Worm (Caenorhabditis elegans): ENCODE measurements around the gene T21C9.6.

Gene T21C9.6

ce11 chrV:10589774-10590528 is 8.3 kb downstream of the T21C9.6 start, which contains the start of gene ttr-23 (continued):
- TF ChIP-seq dpl-1 (GFP tag; optimal IDR thresholded peaks at IDR 0.05): no peak
- TF ChIP-seq nhr-11 (tag; optimal IDR thresholded peaks at IDR 0.05): no peak
- no peak for TF ChIP-seq unc-62 (GFP tag; optimal IDR thresholded peaks at IDR 0.05)
- TF ChIP-seq nhr-12 (tag; optimal IDR thresholded peaks at IDR 0.05): no peak
- no peak for TF ChIP-seq unc-98 (GFP tag; IDR thresholded peaks at IDR 0.05)
- no peak for TF ChIP-seq C34B4.2 (tag; optimal IDR thresholded peaks at IDR 0.05)
- TF ChIP-seq unc-86 (tag; optimal IDR thresholded peaks at IDR 0.05): no peak
- TF ChIP-seq ceh-90 (tag; optimal IDR thresholded peaks at IDR 0.05): no peak
- peak; percentile 24 for TF ChIP-seq tlp-1 (tag; optimal IDR thresholded peaks at IDR 0.05)
- TF ChIP-seq C16A3.4 (tag; optimal IDR thresholded peaks at IDR 0.05): no peak
- TF ChIP-seq mdl-1 (tag; optimal IDR thresholded peaks at IDR 0.05): no peak

ce11 chrV:10592479-10592878 is 10.8 kb downstream of the T21C9.6 start, which contains the start of gene T21C9.9:
T21C9.9 (minus strand) TSS chrV:10592579.
- no peak for TF ChIP-seq aly-2 (tag; optimal IDR thresholded peaks at IDR 0.05)
- TF ChIP-seq efl-3 (GFP tag; optimal IDR thresholded peaks at IDR 0.05): no peak
- no peak for TF ChIP-seq mef-2 (tag; optimal IDR thresholded peaks at IDR 0.05)
- TF ChIP-seq nhr-85 (tag): no peak
- no peak for TF ChIP-seq elt-2 (tag; optimal IDR thresholded peaks at IDR 0.05)
- TF ChIP-seq lsy-2 (tag; optimal IDR thresholded peaks at IDR 0.05): no peak
- no peak for TF ChIP-seq tlp-1 (tag; optimal IDR thresholded peaks at IDR 0.05)
- no peak for TF ChIP-seq mdl-1 (tag; optimal IDR thresholded peaks at IDR 0.05)
- no peak for TF ChIP-seq ztf-11 (tag; optimal IDR thresholded peaks at IDR 0.05)

ce11 chrV:10594810-10595209 is 13.1 kb downstream of the T21C9.6 start, which contains the start of gene T21C9.11:
T21C9.11 (minus strand) TSS chrV:10594910.
- TF ChIP-seq mab-9 (GFP tag; IDR thresholded peaks at IDR 0.05): no peak
- TF ChIP-seq pqm-1 (tag; optimal IDR thresholded peaks at IDR 0.05): no peak
- TF ChIP-seq Y116A8C.19 (tag; optimal IDR thresholded peaks at IDR 0.05; ENCODE audit: borderline replicate concordance): no peak
- TF ChIP-seq elt-2 (tag; optimal IDR thresholded peaks at IDR 0.05): no peak
- TF ChIP-seq lin-13 (GFP tag; optimal IDR thresholded peaks at IDR 0.05): no peak
- TF ChIP-seq dsc-1 (tag; optimal IDR thresholded peaks at IDR 0.05): no peak
- no peak for TF ChIP-seq nhr-47 (tag; optimal IDR thresholded peaks at IDR 0.05)
- TF ChIP-seq ceh-88 (GFP tag; IDR thresholded peaks at IDR 0.05): no peak
- no peak for TF ChIP-seq rnt-1 (tag; optimal IDR thresholded peaks at IDR 0.05)
- TF ChIP-seq ces-1 (GFP tag; optimal IDR thresholded peaks at IDR 0.05): no peak
- no peak for TF ChIP-seq mdl-1 (tag; optimal IDR thresholded peaks at IDR 0.05)
- TF ChIP-seq pag-3 (tag; optimal IDR thresholded peaks at IDR 0.05; ENCODE audit: borderline replicate concordance, insufficient read depth): no peak
- TF ChIP-seq unc-130 (tag; optimal IDR thresholded peaks at IDR 0.05): no peak
- no peak for TF ChIP-seq fos-1 (tag; optimal IDR thresholded peaks at IDR 0.05)
- no peak for TF ChIP-seq egl-13 (tag; optimal IDR thresholded peaks at IDR 0.05)
- TF ChIP-seq F16B12.6 (tag; optimal IDR thresholded peaks at IDR 0.05): no peak

- TF ChIP-seq lir-3 (tag; optimal IDR thresholded peaks at IDR 0.05; ENCODE audit: poor library complexity): no peak
- TF ChIP-seq mdl-1 (tag; optimal IDR thresholded peaks at IDR 0.05): no peak
- TF ChIP-seq xbp-1 (tag; optimal IDR thresholded peaks at IDR 0.05): no peak
- TF ChIP-seq nhr-76 (tag; optimal IDR thresholded peaks at IDR 0.05): no peak
Measured at ce11 chrV:10597234-10597633, 15.5 kb downstream of the T21C9.6 start, which contains the start of gene T21C9.13. T21C9.13 (plus strand) TSS chrV:10597266.
